Fruit fly (Drosophila melanogaster): ENCODE measurements around the gene Skadu.
A peak's percentile ranks its signal among the peaks of the same experiment; 100 is the strongest.

Skadu gene

DNA sequence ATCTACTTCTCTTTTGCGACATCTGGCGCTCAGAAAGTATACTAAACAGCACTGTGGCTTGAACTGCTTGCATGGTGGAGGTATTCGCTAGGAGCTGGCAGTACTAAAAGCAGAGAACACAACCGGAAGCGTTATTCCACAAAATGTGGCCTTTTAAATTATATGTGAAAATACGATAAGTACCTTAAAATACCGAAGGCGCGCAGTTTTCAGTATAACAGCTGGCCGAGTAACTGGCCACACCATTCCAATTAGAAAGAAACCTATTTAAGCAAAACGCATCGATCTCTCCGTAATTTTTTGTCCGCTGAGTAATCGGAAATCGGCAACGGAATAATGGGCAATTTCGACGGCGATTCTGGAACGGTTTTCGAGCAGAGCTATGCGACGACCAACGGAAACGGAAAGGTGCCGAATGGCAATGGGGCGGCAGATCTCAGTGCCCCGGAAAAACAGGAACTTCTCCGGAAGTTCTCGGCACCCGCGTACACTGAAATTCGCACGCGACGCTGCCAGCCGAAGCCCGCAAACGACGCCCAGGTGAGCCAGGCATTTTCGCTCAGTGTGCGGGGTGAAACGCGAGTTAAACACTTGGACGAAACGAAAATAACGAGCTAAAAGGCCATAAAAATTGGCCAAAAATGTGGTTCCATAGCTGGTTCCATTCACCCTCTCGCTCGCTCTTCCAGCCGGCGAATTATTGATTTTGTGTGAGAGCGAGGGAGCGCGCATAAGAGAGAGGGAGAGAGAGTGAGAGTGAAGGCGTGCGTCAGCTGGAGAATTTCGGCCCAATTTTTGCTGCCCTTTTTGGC lies 48.2 kb upstream of the Skadu start, which contains the start of gene lace (continued):
- TF ChIP-seq gfzf (GFP tag; optimal IDR thresholded peaks at IDR 0.05) (peak; percentile 97), sqz (GFP tag; optimal IDR thresholded peaks at IDR 0.05) (no peak), Dek (tag; optimal IDR thresholded peaks at IDR 0.05) (peak; percentile 74), bcd (GFP tag; optimal IDR thresholded peaks at IDR 0.05) (peak; percentile 89), tna (GFP tag; IDR thresholded peaks at IDR 0.05; ENCODE audit: partially characterized antibody) (peak; percentile 38; the same call in 1 of the 2 replicates), Trl (optimal IDR thresholded peaks at IDR 0.05) (peak; percentile 64 to 83), Trl (GFP tag; optimal IDR thresholded peaks at IDR 0.05) (peak; percentile 90), dan (GFP tag; IDR thresholded peaks at IDR 0.05) (no peak), CG6854 (GFP tag; optimal IDR thresholded peaks at IDR 0.05) (no peak), psq (GFP tag; optimal IDR thresholded peaks at IDR 0.05) (peak; percentile 36), CG17385 (GFP tag; optimal IDR thresholded peaks at IDR 0.05) (peak; percentile 63), Lhr (GFP tag; optimal IDR thresholded peaks at IDR 0.05) (peak; percentile 98), TFAM (GFP tag; optimal IDR thresholded peaks at IDR 0.05) (no peak), Atf-2 (GFP tag; optimal IDR thresholded peaks at IDR 0.05) (peak; percentile 74), MESR4 (GFP tag; optimal IDR thresholded peaks at IDR 0.05) (peak; percentile 73), CG9932 (GFP tag; IDR thresholded peaks at IDR 0.05) (peak; percentile 82), CG31388 (GFP tag; optimal IDR thresholded peaks at IDR 0.05) (peak; percentile 22), Med (GFP tag) (peak; percentile 99), Tbp (GFP tag; optimal IDR thresholded peaks at IDR 0.05) (no peak), Hsf (GFP tag; optimal IDR thresholded peaks at IDR 0.05) (peak; percentile 89), vnd (GFP tag; IDR thresholded peaks at IDR 0.05; ENCODE audit: partially characterized antibody) (no peak), D (optimal IDR thresholded peaks at IDR 0.05) (no peak), D (GFP tag; optimal IDR thresholded peaks at IDR 0.05) (peak; percentile 64), salm (tag; optimal IDR thresholded peaks at IDR 0.05) (peak; percentile 4), Awh (GFP tag; IDR thresholded peaks at IDR 0.05) (peak; percentile 74), CG4707 (GFP tag; optimal IDR thresholded peaks at IDR 0.05) (peak; percentile 64), CG3163 (GFP tag; optimal IDR thresholded peaks at IDR 0.05) (peak; percentile 74), CG11247 (GFP tag; IDR thresholded peaks at IDR 0.05) (peak; percentile 80), CG4820 (GFP tag; optimal IDR thresholded peaks at IDR 0.05) (peak; percentile 57), CG10147 (GFP tag; optimal IDR thresholded peaks at IDR 0.05) (peak; percentile 60), grau (tag; optimal IDR thresholded peaks at IDR 0.05) (peak; percentile 68), Hr51 (GFP tag; optimal IDR thresholded peaks at IDR 0.05) (peak; percentile 51 to 87), gro (GFP tag; optimal IDR thresholded peaks at IDR 0.05) (peak; percentile 74), odd (GFP tag; optimal IDR thresholded peaks at IDR 0.05) (peak; percentile 33), CG9817 (tag; optimal IDR thresholded peaks at IDR 0.05) (peak; percentile 87), CG18764 (GFP tag; optimal IDR thresholded peaks at IDR 0.05) (peak; percentile 69), ro (GFP tag; IDR thresholded peaks at IDR 0.05) (no peak; the same call in 1 of the 2 replicates), Chrac-16 (GFP tag; optimal IDR thresholded peaks at IDR 0.05) (peak; percentile 59), E2f1 (GFP tag; IDR thresholded peaks at IDR 0.05) (peak; percentile 79), CG9215 (GFP tag; IDR thresholded peaks at IDR 0.05) (peak; percentile 60), NK7.1 (GFP tag; optimal IDR thresholded peaks at IDR 0.05) (peak; percentile 75), tll (GFP tag; optimal IDR thresholded peaks at IDR 0.05) (peak in 1 of 2 experiments; percentile 59), exex (tag; optimal IDR thresholded peaks at IDR 0.05) (peak; percentile 56), CG4282 (GFP tag; optimal IDR thresholded peaks at IDR 0.05) (peak; percentile 73), sim (GFP tag; IDR thresholded peaks at IDR 0.05) (peak; percentile 64; the same call in 1 of the 2 replicates), CG12155 (GFP tag; optimal IDR thresholded peaks at IDR 0.05) (peak; percentile 58), CG17568 (GFP tag; optimal IDR thresholded peaks at IDR 0.05) (peak; percentile 80), CG18476 (GFP tag; optimal IDR thresholded peaks at IDR 0.05) (peak; percentile 10), CG10321 (GFP tag; IDR thresholded peaks at IDR 0.05) (peak; percentile 45)
